Worm (Caenorhabditis elegans): ENCODE measurements around the gene egrh-2.

DNA sequence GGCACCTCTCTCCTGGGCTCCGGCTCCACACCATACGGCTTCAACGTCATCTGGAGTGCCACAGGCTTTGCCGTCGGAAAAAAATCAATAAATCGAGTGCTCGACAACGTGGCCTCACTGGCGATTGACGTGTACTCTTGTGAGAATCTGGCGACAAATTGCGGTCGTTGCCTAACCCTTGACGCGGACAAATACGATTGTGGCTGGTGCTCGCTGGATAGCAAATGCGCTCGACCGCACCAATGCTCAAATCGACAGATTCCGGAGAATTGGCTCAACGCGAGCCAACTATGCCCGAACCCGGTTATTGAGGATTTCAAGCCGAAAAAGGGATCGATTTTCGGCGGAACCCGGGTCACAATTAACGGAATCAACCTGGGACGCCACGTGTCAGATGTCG, 17.9 kb downstream of the egrh-2 start:
- TF ChIP-seq elt-3 (tag; optimal IDR thresholded peaks at IDR 0.05): no peak
- TF ChIP-seq snpc-4 (tag; optimal IDR thresholded peaks at IDR 0.05): no peak
- no peak for TF ChIP-seq ceh-82 (tag; optimal IDR thresholded peaks at IDR 0.05)
- no peak for TF ChIP-seq ama-1 (optimal IDR thresholded peaks at IDR 0.05)
- TF ChIP-seq aly-2 (tag; optimal IDR thresholded peaks at IDR 0.05): no peak
- TF ChIP-seq fkh-10 (GFP tag; optimal IDR thresholded peaks at IDR 0.05): no peak
- TF ChIP-seq fkh-2 (tag; optimal IDR thresholded peaks at IDR 0.05): no peak

Measured in whole organism, L3 larva.